Worm (Caenorhabditis elegans): Measurements from ENCODE around the gene gpch-1.

DNA sequence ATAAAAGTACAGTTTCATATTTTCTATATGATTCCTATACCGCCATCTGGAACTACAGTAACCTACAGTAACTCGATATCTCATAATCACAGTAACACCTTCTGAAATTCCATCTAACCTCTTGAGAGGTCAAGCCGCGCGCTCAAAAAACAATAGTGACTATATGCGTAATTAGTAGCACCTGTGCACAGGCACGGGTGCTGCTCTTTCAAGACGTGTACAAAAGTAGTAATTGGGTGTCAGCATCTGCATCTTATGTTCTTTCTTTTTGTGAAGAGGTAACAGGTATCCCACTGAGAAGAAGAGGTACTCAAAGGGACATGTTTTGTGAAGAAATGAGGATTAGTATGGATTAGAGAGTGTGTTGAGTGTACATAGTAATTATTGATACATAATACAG is 53.0 kb downstream of the gpch-1 start:
- TF ChIP-seq nhr-28 (tag; optimal IDR thresholded peaks at IDR 0.05) (no peak), bed-3 (GFP tag; optimal IDR thresholded peaks at IDR 0.05) (no peak), elt-3 (tag; optimal IDR thresholded peaks at IDR 0.05) (no peak), sem-2 (GFP tag; optimal IDR thresholded peaks at IDR 0.05) (no peak), pha-4 (tag; optimal IDR thresholded peaks at IDR 0.05) (no peak), nhr-12 (tag; optimal IDR thresholded peaks at IDR 0.05) (no peak), ham-2 (GFP tag; optimal IDR thresholded peaks at IDR 0.05) (no peak), lsy-2 (tag; optimal IDR thresholded peaks at IDR 0.05) (no peak)
